Fruit fly (Drosophila melanogaster): ENCODE results near the gene Adgf-C.

dm6 chr3R:13659865-13660738 is 46.5 kb upstream of the Adgf-C start, which contains the start of gene Hrb87F:
- TF ChIP-seq pan (optimal IDR thresholded peaks at IDR 0.05) (no peak), N (GFP tag; optimal IDR thresholded peaks at IDR 0.05) (no peak), lola (GFP tag; optimal IDR thresholded peaks at IDR 0.05) (no peak), GATAd (GFP tag; optimal IDR thresholded peaks at IDR 0.05) (no peak), jim (GFP tag; optimal IDR thresholded peaks at IDR 0.05) (peak; percentile 90)
